Fruit fly (Drosophila melanogaster) whole organism, wandering third instar larva: ENCODE measurements around the gene Smg6.
A peak's percentile ranks its signal among the peaks of the same experiment; 100 is the strongest.

Source experiments
- Abd-B ChIP-seq: fragments of >200 bp; optimal IDR thresholded peaks from 2 replicates; lab custom pipeline; 2017; ENCODE audit warnings: missing biosample characterization, missing genetic modification characterization
- CG9705 ChIP-seq: fragments of 200-800 bp; sonication (Bioruptor generic); optimal IDR thresholded peaks from 2 replicates; lab custom pipeline; 2018; ENCODE audit warnings: missing biosample characterization, mild to moderate bottlenecking, missing genetic modification characterization
- CrebA ChIP-seq: fragments of 200-800 bp; sonication (Bioruptor generic); optimal IDR thresholded peaks from 2 replicates; lab custom pipeline; 2016; ENCODE audit warnings: missing biosample characterization, mild to moderate bottlenecking, missing genetic modification characterization, borderline replicate concordance
- Dfd ChIP-seq: fragments of >200 bp; optimal IDR thresholded peaks from 2 replicates; lab custom pipeline; 2017; ENCODE audit warnings: missing biosample characterization, missing genetic modification characterization
- HLH106 ChIP-seq: fragments of 200-800 bp; optimal IDR thresholded peaks from 3 replicates; lab custom pipeline; 2019; ENCODE audit warnings: missing biosample characterization, mild to moderate bottlenecking, missing genetic modification characterization, moderate library complexity
- Hnf4 ChIP-seq: fragments of 200-800 bp; sonication (Bioruptor generic); optimal IDR thresholded peaks from 2 replicates; lab custom pipeline; 2016; ENCODE audit warnings: missing biosample characterization, mild to moderate bottlenecking, missing genetic modification characterization
- Hr78 ChIP-seq: fragments of >200 bp; optimal IDR thresholded peaks from 2 replicates; lab custom pipeline; 2017; ENCODE audit warnings: missing biosample characterization, missing genetic modification characterization
- Hr83 ChIP-seq: fragments of 200-300 bp; sonication (Bioruptor generic); optimal IDR thresholded peaks from 2 replicates; lab custom pipeline; 2016; ENCODE audit warnings: missing biosample characterization, mild to moderate bottlenecking, missing genetic modification characterization, moderate library complexity; ENCODE audit not compliant: poor library complexity, severe bottlenecking
- Mio ChIP-seq: sonication (Bioruptor generic); optimal IDR thresholded peaks from 2 replicates; lab custom pipeline; 2016; ENCODE audit warnings: missing biosample characterization, missing genetic modification characterization
- N ChIP-seq: fragments of >200 bp; optimal IDR thresholded peaks from 2 replicates; lab custom pipeline; 2018; ENCODE audit warnings: missing biosample characterization, missing external identifiers, missing genetic modification characterization
- OdsH ChIP-seq: fragments of 200-800 bp; sonication (Bioruptor generic); optimal IDR thresholded peaks from 2 replicates; lab custom pipeline; 2016; ENCODE audit warnings: missing biosample characterization, mild to moderate bottlenecking, missing genetic modification characterization
- Rel ChIP-seq, 2 experiments: fragments of 200-800 bp; sonication (Bioruptor generic) in 1 of 2; optimal IDR thresholded peaks; 2 replicates in 1 of 2; 3 replicates in 1 of 2; lab custom pipeline; 2016 to 2019; ENCODE audit warnings: mild to moderate bottlenecking in 2 of 2, missing biosample characterization in 2 of 2, missing genetic modification characterization in 2 of 2, moderate library complexity in 1 of 2
- Sp1 ChIP-seq: fragments of 200-800 bp; sonication (Bioruptor generic); optimal IDR thresholded peaks from 3 replicates; lab custom pipeline; 2019; ENCODE audit warnings: missing biosample characterization, mild to moderate bottlenecking, missing genetic modification characterization, moderate library complexity
- Vsx2 ChIP-seq: fragments of 200-300, 225-300 bp; sonication (Bioruptor generic); optimal IDR thresholded peaks from 2 replicates; lab custom pipeline; 2018; ENCODE audit warnings: missing biosample characterization, missing genetic modification characterization; ENCODE audit not compliant: partially characterized antibody
- br ChIP-seq: fragments of 200-800 bp; sonication (Bioruptor generic); optimal IDR thresholded peaks from 2 replicates; lab custom pipeline; 2016; ENCODE audit warnings: missing biosample characterization, missing genetic modification characterization
- brk ChIP-seq: fragments of 200-800 bp; sonication (Bioruptor generic); optimal IDR thresholded peaks from 2 replicates; lab custom pipeline; 2016; ENCODE audit warnings: missing biosample characterization, mild to moderate bottlenecking, missing genetic modification characterization
- dmrt93B ChIP-seq: fragments of 200-800 bp; sonication (Bioruptor generic); optimal IDR thresholded peaks from 2 replicates; lab custom pipeline; 2018; ENCODE audit warnings: missing biosample characterization, mild to moderate bottlenecking, missing genetic modification characterization
- ey ChIP-seq: fragments of 200-800 bp; sonication (Bioruptor generic); optimal IDR thresholded peaks from 2 replicates; lab custom pipeline; 2016; ENCODE audit warnings: missing biosample characterization, missing genetic modification characterization
- foxo ChIP-seq, 2 experiments: fragments of 200-800 bp; sonication (Bioruptor generic); optimal IDR thresholded peaks; 2 replicates in 1 of 2; 3 replicates in 1 of 2; lab custom pipeline; 2016 to 2017; ENCODE audit warnings: missing biosample characterization in 2 of 2, missing genetic modification characterization in 2 of 2
- fru ChIP-seq: fragments of 200-800 bp; sonication (Bioruptor generic); optimal IDR thresholded peaks from 3 replicates; lab custom pipeline; 2016; ENCODE audit warnings: missing biosample characterization, mild to moderate bottlenecking, missing genetic modification characterization
- h ChIP-seq: fragments of 200-800 bp; sonication (Bioruptor generic); optimal IDR thresholded peaks from 3 replicates; lab custom pipeline; 2016; ENCODE audit warnings: missing biosample characterization, mild to moderate bottlenecking, missing genetic modification characterization
- pan ChIP-seq: fragments of >200 bp; optimal IDR thresholded peaks from 2 replicates; lab custom pipeline; 2017
- psq ChIP-seq: fragments of 200-800 bp; sonication (Bioruptor generic); optimal IDR thresholded peaks from 3 replicates; lab custom pipeline; 2017; ENCODE audit warnings: missing biosample characterization, mild to moderate bottlenecking, missing genetic modification characterization, moderate library complexity
- rgr ChIP-seq: fragments of 200-800 bp; sonication (Bioruptor generic); optimal IDR thresholded peaks from 3 replicates; lab custom pipeline; 2016; ENCODE audit warnings: missing biosample characterization, mild to moderate bottlenecking, missing genetic modification characterization
- sage ChIP-seq: fragments of 200-800 bp; sonication (Bioruptor generic); optimal IDR thresholded peaks from 2 replicates; lab custom pipeline; 2016; ENCODE audit warnings: missing biosample characterization, mild to moderate bottlenecking, missing genetic modification characterization
- sv ChIP-seq: fragments of 200-800 bp; sonication (Bioruptor generic); optimal IDR thresholded peaks from 3 replicates; lab custom pipeline; 2016; ENCODE audit warnings: missing biosample characterization, missing genetic modification characterization
- tai ChIP-seq: sonication (Bioruptor generic); optimal IDR thresholded peaks from 2 replicates; lab custom pipeline; 2016; ENCODE audit warnings: missing biosample characterization, missing genetic modification characterization
- usp ChIP-seq: fragments of >200 bp; optimal IDR thresholded peaks from 2 replicates; lab custom pipeline; 2017; ENCODE audit warnings: missing biosample characterization, missing genetic modification characterization
- woc ChIP-seq: sonication (Bioruptor generic); optimal IDR thresholded peaks from 2 replicates; lab custom pipeline; 2016; ENCODE audit warnings: missing biosample characterization, mild to moderate bottlenecking, missing genetic modification characterization

The Smg6 gene

DNA sequence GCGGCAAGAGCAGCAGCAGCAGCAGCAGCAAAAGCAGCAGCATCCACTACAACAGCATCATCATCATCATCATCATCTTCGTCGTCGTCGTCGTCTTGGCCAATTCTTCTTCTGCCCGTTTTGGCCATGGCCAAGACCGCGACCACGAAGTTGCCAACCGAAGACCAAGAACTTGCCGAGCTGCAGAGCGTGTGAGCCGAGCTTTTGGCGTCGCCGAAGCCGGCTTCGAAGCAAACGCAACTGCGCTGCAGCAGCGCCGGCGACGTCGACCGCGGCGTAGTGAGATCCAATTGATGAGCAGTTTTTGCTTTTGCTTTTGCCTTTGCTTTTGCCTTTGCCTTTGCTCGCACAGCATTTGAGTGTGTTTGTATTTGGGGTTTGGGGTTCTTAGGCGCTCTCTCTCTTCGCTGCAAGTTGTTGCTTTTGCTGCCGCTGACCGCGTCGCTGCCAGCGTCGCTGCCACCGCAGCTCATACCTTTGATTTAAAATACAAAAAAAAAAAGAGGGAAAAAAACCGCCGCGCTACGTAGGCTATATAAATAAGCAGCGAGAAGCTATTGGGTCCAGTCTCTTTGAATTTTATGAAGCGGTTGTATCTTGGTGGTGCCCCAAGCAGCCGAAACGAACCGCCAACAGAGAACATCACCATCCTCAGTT lies 48.1 kb downstream of the Smg6 start:
- TF ChIP-seq Mio (GFP tag; lab: Kevin White, UChicago) (no peak), Hr78 (GFP tag; lab: Kevin White, UChicago) (no peak), CrebA (GFP tag; lab: Kevin White, UChicago) (peak; percentile 19), Rel (GFP tag; optimal IDR thresholded peaks at IDR 0.05; lab: Kevin White, UChicago) (peak; percentile 14), Rel (tag; optimal IDR thresholded peaks at IDR 0.05; lab: Kevin White, UChicago) (no peak), ey (GFP tag; lab: Kevin White, UChicago) (no peak), brk (GFP tag; lab: Kevin White, UChicago) (no peak), foxo (GFP tag; optimal IDR thresholded peaks at IDR 0.05; lab: Kevin White, UChicago) (no peak), Abd-B (no peak), sv (GFP tag; lab: Kevin White, UChicago) (no peak), rgr (GFP tag; lab: Kevin White, UChicago) (no peak)

DNA sequence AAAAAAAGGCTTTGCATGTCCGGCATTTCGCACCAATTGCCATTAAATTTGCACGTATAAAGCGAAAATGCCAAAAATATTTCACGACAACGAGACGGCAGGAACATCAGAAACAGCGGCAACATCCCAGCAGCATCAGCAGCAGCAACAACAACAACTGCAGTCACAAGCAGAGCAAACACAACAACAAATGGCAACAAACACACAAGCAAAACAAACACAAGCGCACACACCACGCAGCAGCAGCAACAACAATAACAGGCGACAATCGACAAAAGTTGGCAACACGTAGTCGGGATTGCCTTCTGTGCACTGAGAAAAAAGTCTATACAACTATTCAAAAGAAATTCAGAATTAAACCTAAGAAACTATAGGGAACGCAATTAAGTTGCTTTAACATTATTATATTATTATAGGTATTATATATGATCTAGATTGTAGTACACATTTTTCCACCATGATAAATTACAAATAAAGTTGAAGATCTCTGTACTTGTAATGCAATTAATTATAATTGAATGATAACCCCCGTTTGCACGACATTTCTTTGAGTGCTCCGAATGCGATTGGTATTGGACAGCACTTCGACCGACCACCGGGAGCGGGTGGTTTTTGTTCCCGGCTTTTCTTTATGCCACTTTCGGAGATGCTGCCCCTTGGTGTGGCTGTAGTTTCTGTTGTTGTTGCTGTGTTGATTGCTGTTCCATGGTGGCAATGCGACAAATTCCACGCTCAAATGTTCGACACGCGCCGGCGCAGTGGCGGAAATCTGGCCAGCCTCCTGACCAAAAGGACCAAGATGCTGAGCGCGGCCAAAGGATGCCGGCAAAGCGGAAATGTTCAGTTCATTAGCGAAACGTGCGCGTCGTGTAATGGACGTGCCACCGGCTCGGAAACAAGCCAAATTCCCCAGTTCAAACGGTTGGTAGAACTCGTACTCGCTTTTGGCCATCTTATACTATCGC lies 49.4 kb downstream of the Smg6 start, which contains the start of gene tnc:
Gene tnc, plus strand, starts transcription at position 848 of the 965 bp plus-strand sequence.
- TF ChIP-seq Vsx2 (GFP tag; lab: Kevin White, UChicago) (no peak), Dfd (GFP tag; lab: Kevin White, UChicago) (peak; percentile 91), Sp1 (peak; percentile 90), foxo (GFP tag; optimal IDR thresholded peaks at IDR 0.05; lab: Kevin White, UChicago) (peak in 1 of 2 experiments; percentile 89), fru (GFP tag; lab: Kevin White, UChicago) (peak; percentile 78), OdsH (GFP tag; lab: Kevin White, UChicago) (peak; percentile 86), HLH106 (tag; lab: Kevin White, UChicago) (peak; percentile 89), Hnf4 (GFP tag; lab: Kevin White, UChicago) (peak; percentile 53), br (GFP tag; lab: Kevin White, UChicago) (peak; percentile 61), brk (GFP tag; lab: Kevin White, UChicago) (peak; percentile 37), usp (no peak), h (GFP tag; lab: Kevin White, UChicago) (peak; percentile 76), Hr83 (GFP tag; lab: Kevin White, UChicago) (no peak), ey (GFP tag; lab: Kevin White, UChicago) (peak; percentile 55), Rel (GFP tag; optimal IDR thresholded peaks at IDR 0.05; lab: Kevin White, UChicago) (no peak), Rel (tag; optimal IDR thresholded peaks at IDR 0.05; lab: Kevin White, UChicago) (peak; percentile 10), Abd-B (no peak), tai (peak; percentile 12), pan (lab: Kevin White, UChicago) (no peak), woc (peak; percentile 33), rgr (GFP tag; lab: Kevin White, UChicago) (peak; percentile 81), dmrt93B (GFP tag; lab: Kevin White, UChicago) (peak; percentile 79), psq (GFP tag; lab: Kevin White, UChicago) (peak; percentile 87), sage (GFP tag; lab: Kevin White, UChicago) (peak; percentile 26), N (no peak), CG9705 (peak; percentile 65)
